Worm (Caenorhabditis elegans): ENCODE measurements around the gene B0336.12.

B0336.12 gene

DNA sequence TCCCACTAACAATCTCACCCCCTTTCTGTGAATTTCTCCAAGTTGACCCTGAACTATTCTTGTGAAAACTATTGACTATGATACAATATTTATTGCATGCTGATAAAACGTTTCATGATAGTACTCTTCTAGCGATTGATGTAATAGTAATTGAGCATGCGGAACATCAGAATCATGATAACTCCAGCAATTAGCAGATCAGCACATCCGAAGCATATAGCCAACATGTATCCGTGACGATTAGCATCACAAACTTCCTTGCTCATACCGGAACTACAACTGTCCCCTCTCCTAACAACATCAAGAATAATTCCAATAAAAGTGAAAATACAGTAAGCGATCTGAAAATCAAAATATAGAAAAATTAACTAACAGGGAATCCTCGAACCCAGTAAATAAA lies 20.1 kb upstream of the B0336.12 start:
- TF ChIP-seq efl-1 (optimal IDR thresholded peaks at IDR 0.05) (no peak), efl-1 (GFP tag; optimal IDR thresholded peaks at IDR 0.05 in 1 of 2) (no peak), Y116A8C.19 (tag; optimal IDR thresholded peaks at IDR 0.05; ENCODE audit: borderline replicate concordance) (no peak), unc-98 (GFP tag; IDR thresholded peaks at IDR 0.05) (no peak), C16A3.4 (tag; optimal IDR thresholded peaks at IDR 0.05) (no peak), unc-86 (tag; optimal IDR thresholded peaks at IDR 0.05) (no peak), nhr-85 (tag) (no peak), F16B12.6 (tag; optimal IDR thresholded peaks at IDR 0.05) (no peak), xbp-1 (tag; optimal IDR thresholded peaks at IDR 0.05) (no peak)

DNA sequence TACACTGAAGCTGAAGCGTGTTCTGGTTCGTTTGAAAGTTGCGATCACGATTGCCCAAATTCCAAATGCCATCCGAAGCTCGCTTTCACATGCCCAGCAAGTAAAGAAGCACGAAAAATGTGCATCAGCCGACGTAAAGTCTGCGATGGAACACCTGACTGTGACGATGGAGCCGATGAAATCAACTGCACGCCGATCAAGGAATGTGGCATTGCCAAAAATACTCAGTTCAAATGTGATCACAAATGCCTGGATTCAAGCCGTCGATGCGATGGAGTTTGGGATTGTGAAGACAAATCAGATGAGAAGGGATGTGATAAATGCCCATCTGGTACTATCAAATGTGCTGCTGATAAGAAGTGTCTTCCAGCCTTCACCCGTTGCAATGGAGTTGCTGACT lies 19.4 kb upstream of the B0336.12 start:
- TF ChIP-seq ceh-8 (GFP tag; optimal IDR thresholded peaks at IDR 0.05) (no peak), elt-2 (tag; optimal IDR thresholded peaks at IDR 0.05) (no peak), snu-23 (GFP tag; optimal IDR thresholded peaks at IDR 0.05) (no peak), unc-130 (tag; optimal IDR thresholded peaks at IDR 0.05) (no peak), lin-15B (tag; optimal IDR thresholded peaks at IDR 0.05) (no peak), efl-1 (optimal IDR thresholded peaks at IDR 0.05) (no peak), efl-1 (GFP tag; optimal IDR thresholded peaks at IDR 0.05 in 1 of 2) (no peak), C04F5.9 (tag; optimal IDR thresholded peaks at IDR 0.05) (no peak), C34B4.2 (tag; optimal IDR thresholded peaks at IDR 0.05) (no peak), mef-2 (tag; optimal IDR thresholded peaks at IDR 0.05) (no peak)

ce11 chrIII:5727827-5728226 lies 17.9 kb upstream of the B0336.12 start, which contains the start of gene egg-1:
Gene egg-1 (plus strand): TSS chrIII:5728180.
- TF ChIP-seq dsc-1 (tag; optimal IDR thresholded peaks at IDR 0.05) (no peak), nhr-84 (tag; optimal IDR thresholded peaks at IDR 0.05) (no peak), unc-98 (GFP tag; IDR thresholded peaks at IDR 0.05) (no peak), ztf-4 (tag; optimal IDR thresholded peaks at IDR 0.05) (no peak), nhr-28 (tag; optimal IDR thresholded peaks at IDR 0.05) (no peak), lin-15B (tag; optimal IDR thresholded peaks at IDR 0.05) (no peak), ets-5 (GFP tag; IDR thresholded peaks at IDR 0.05) (no peak)

DNA sequence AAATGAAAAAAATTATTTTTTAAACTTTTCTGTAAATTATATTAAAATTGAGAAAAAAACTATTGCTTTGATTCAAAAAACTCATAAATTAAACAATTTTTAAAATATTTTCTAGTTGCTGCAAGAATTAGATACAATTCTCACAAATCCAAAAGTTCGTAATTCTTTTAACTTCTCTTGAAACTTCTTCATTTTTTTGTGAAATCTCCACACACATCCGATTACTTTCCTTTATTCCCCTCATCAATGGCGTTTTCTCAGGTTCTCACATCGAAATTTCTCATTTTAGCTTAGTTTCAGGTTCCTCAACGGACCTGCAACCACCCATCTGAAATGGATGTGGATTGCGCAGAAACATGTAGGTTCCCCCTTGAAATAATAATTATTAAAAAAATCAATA lies 12.6 kb upstream of the B0336.12 start, which contains the start of gene wrm-1:
Gene wrm-1 (plus strand): TSS at position 301 of the 400 bp plus-strand sequence.
- TF ChIP-seq unc-98 (GFP tag; IDR thresholded peaks at IDR 0.05) (no peak), Y116A8C.19 (tag; optimal IDR thresholded peaks at IDR 0.05; ENCODE audit: borderline replicate concordance) (no peak), ztf-11 (tag; optimal IDR thresholded peaks at IDR 0.05) (no peak), jun-1 (tag; optimal IDR thresholded peaks at IDR 0.05) (no peak), hlh-4 (tag; optimal IDR thresholded peaks at IDR 0.05) (no peak), unc-130 (tag; optimal IDR thresholded peaks at IDR 0.05) (no peak)

ce11 chrIII:5721888-5722287 lies 11.9 kb upstream of the B0336.12 start:
- no peak for TF ChIP-seq aly-2 (tag; optimal IDR thresholded peaks at IDR 0.05)
- TF ChIP-seq hlh-17 (GFP tag; optimal IDR thresholded peaks at IDR 0.05; ENCODE audit: borderline replicate concordance) = no peak
- TF ChIP-seq snpc-4 (tag; optimal IDR thresholded peaks at IDR 0.05) = no peak
- no peak for TF ChIP-seq ets-5 (GFP tag; IDR thresholded peaks at IDR 0.05)
- TF ChIP-seq nhr-77 (tag; optimal IDR thresholded peaks at IDR 0.05) = peak; percentile 22
- TF ChIP-seq C34B4.2 (tag; optimal IDR thresholded peaks at IDR 0.05) = no peak
- peak; percentile 85 for TF ChIP-seq nhr-20 (tag; optimal IDR thresholded peaks at IDR 0.05)
- peak; percentile 51 for TF ChIP-seq zip-4 (GFP tag; optimal IDR thresholded peaks at IDR 0.05)
- no peak for TF ChIP-seq nhr-28 (tag; optimal IDR thresholded peaks at IDR 0.05)
- TF ChIP-seq xbp-1 (tag; optimal IDR thresholded peaks at IDR 0.05) = peak; percentile 85
- peak; percentile 34 for TF ChIP-seq fkh-10 (GFP tag; optimal IDR thresholded peaks at IDR 0.05)
- peak; percentile 94 for TF ChIP-seq ceh-90 (tag; optimal IDR thresholded peaks at IDR 0.05)
- TF ChIP-seq fkh-8 (tag; optimal IDR thresholded peaks at IDR 0.05) = peak; percentile 55
- peak; percentile 45 for TF ChIP-seq C16A3.4 (tag; optimal IDR thresholded peaks at IDR 0.05)
- peak; percentile 80 for TF ChIP-seq egl-13 (tag; optimal IDR thresholded peaks at IDR 0.05)
- TF ChIP-seq elt-3 (tag; optimal IDR thresholded peaks at IDR 0.05) = peak in 3 of 6 experiments; percentile 5 to 68 (median 33)
- TF ChIP-seq efl-1 (optimal IDR thresholded peaks at IDR 0.05) = peak; percentile 91 to 93
- TF ChIP-seq efl-1 (GFP tag; optimal IDR thresholded peaks at IDR 0.05 in 1 of 2) = peak; percentile 90 to 99
- TF ChIP-seq blmp-1 (tag; optimal IDR thresholded peaks at IDR 0.05) = no peak
- peak; percentile 34 for TF ChIP-seq nhr-11 (tag; optimal IDR thresholded peaks at IDR 0.05)
- peak; percentile 93 for TF ChIP-seq sox-4 (tag; optimal IDR thresholded peaks at IDR 0.05)
- peak; percentile 65 for TF ChIP-seq grh-1 (GFP tag; IDR thresholded peaks at IDR 0.05)
- TF ChIP-seq unc-86 (tag; optimal IDR thresholded peaks at IDR 0.05) = peak; percentile 55
- TF ChIP-seq isw-1 (GFP tag; IDR thresholded peaks at IDR 0.05) = peak; percentile 54
- TF ChIP-seq hlh-4 (tag; optimal IDR thresholded peaks at IDR 0.05) = peak; percentile 13
- peak; percentile 92 for TF ChIP-seq irx-1 (tag; optimal IDR thresholded peaks at IDR 0.05)
- TF ChIP-seq ztf-11 (tag; optimal IDR thresholded peaks at IDR 0.05) = peak in 1 of 2 experiments; percentile 88
- TF ChIP-seq snu-23 (GFP tag; optimal IDR thresholded peaks at IDR 0.05) = peak; percentile 83
- TF ChIP-seq Y116A8C.19 (tag; optimal IDR thresholded peaks at IDR 0.05; ENCODE audit: borderline replicate concordance) = peak; percentile 68
- no peak for TF ChIP-seq sptf-1 (tag; optimal IDR thresholded peaks at IDR 0.05)
- no peak for TF ChIP-seq aha-1 (tag; optimal IDR thresholded peaks at IDR 0.05)

Measured in whole organism, L1 larva.